Fruit fly (Drosophila melanogaster): ENCODE measurements around the gene CG33116.

The CG33116 gene

dm6 chr2L:19586436-19587333 lies 53.4 kb downstream of the CG33116 start, which contains the start of gene Lar (continued):
- TF ChIP-seq cg (GFP tag; optimal IDR thresholded peaks at IDR 0.05) (no peak), Chrac-16 (GFP tag; optimal IDR thresholded peaks at IDR 0.05) (peak; percentile 35), pros (GFP tag; optimal IDR thresholded peaks at IDR 0.05) (no peak), mirr (GFP tag; optimal IDR thresholded peaks at IDR 0.05) (peak; percentile 37), yki (optimal IDR thresholded peaks at IDR 0.05) (no peak), Hr51 (GFP tag; optimal IDR thresholded peaks at IDR 0.05) (peak; percentile 21 to 56), gem (tag; optimal IDR thresholded peaks at IDR 0.05) (peak; percentile 68), Ets97D (GFP tag; optimal IDR thresholded peaks at IDR 0.05) (peak; percentile 75), klu (GFP tag; IDR thresholded peaks at IDR 0.05) (no peak), ab (GFP tag; optimal IDR thresholded peaks at IDR 0.05) (peak; percentile 44), ems (GFP tag; optimal IDR thresholded peaks at IDR 0.05) (peak; percentile 64), CG1602 (GFP tag; optimal IDR thresholded peaks at IDR 0.05) (peak; percentile 46), CG34224 (GFP tag; IDR thresholded peaks at IDR 0.05; ENCODE audit: partially characterized antibody) (0 out of 3 replicates have a peak, but pooled peaks have one; percentile 35), Stat92E (GFP tag; optimal IDR thresholded peaks at IDR 0.05) (peak in 1 of 3 experiments; percentile 59), Dad (GFP tag; optimal IDR thresholded peaks at IDR 0.05) (peak; percentile 53), CrebB (tag; optimal IDR thresholded peaks at IDR 0.05) (no peak), HHEX (GFP tag; optimal IDR thresholded peaks at IDR 0.05) (peak; percentile 10), aop (GFP tag; IDR thresholded peaks at IDR 0.05) (no peak), CG9727 (GFP tag; optimal IDR thresholded peaks at IDR 0.05) (peak; percentile 58), ap (GFP tag; IDR thresholded peaks at IDR 0.05) (no peak), lmd (GFP tag; IDR thresholded peaks at IDR 0.05) (peak; percentile 50; the same call in 1 of the 2 replicates), Antp (GFP tag; optimal IDR thresholded peaks at IDR 0.05) (peak; percentile 74), fd3F (GFP tag; optimal IDR thresholded peaks at IDR 0.05) (peak; percentile 50), CG12769 (tag; optimal IDR thresholded peaks at IDR 0.05) (peak; percentile 40), CG7839 (tag; optimal IDR thresholded peaks at IDR 0.05) (peak; percentile 47), CG2889 (GFP tag; IDR thresholded peaks at IDR 0.05) (no peak), CG18011 (GFP tag; optimal IDR thresholded peaks at IDR 0.05) (peak; percentile 61), Eip74EF (GFP tag; optimal IDR thresholded peaks at IDR 0.05) (no peak), CG6765 (GFP tag; optimal IDR thresholded peaks at IDR 0.05) (peak; percentile 50), dmrt11E (tag; optimal IDR thresholded peaks at IDR 0.05) (peak; percentile 52), fru (optimal IDR thresholded peaks at IDR 0.05) (no peak), oc (tag; optimal IDR thresholded peaks at IDR 0.05) (no peak), ATbp (GFP tag; optimal IDR thresholded peaks at IDR 0.05) (no peak), CG4854 (GFP tag; optimal IDR thresholded peaks at IDR 0.05) (peak; percentile 39), Lpt (GFP tag; optimal IDR thresholded peaks at IDR 0.05) (no peak), PHDP (tag; optimal IDR thresholded peaks at IDR 0.05) (peak; percentile 64), CG4730 (GFP tag; IDR thresholded peaks at IDR 0.05) (0 out of 2 replicates have a peak, but pooled peaks have one; percentile 9), CG7786 (GFP tag; optimal IDR thresholded peaks at IDR 0.05) (peak; percentile 32), Lim3 (GFP tag; IDR thresholded peaks at IDR 0.05) (no peak), tna (GFP tag; IDR thresholded peaks at IDR 0.05; ENCODE audit: partially characterized antibody) (no peak), Spps (tag; optimal IDR thresholded peaks at IDR 0.05) (peak; percentile 10), Fer1 (GFP tag; optimal IDR thresholded peaks at IDR 0.05) (peak; percentile 57), CG6689 (GFP tag; IDR thresholded peaks at IDR 0.05) (peak; percentile 39; the same call in 1 of the 2 replicates), tup (GFP tag; optimal IDR thresholded peaks at IDR 0.05) (no peak), prd (optimal IDR thresholded peaks at IDR 0.05) (no peak), prd (GFP tag; IDR thresholded peaks at IDR 0.05) (peak; percentile 65; the same call in 1 of the 3 replicates), sob (GFP tag; IDR thresholded peaks at IDR 0.05) (peak; percentile 27; the same call in 1 of the 2 replicates), CG9932 (GFP tag; IDR thresholded peaks at IDR 0.05) (peak; percentile 69)
